Worm (Caenorhabditis elegans) whole organism, L4/young adult: ENCODE results near the gene R08A2.2.
A peak's percentile ranks its signal among the peaks of the same experiment; 100 is the strongest.

ENCODE experiments used
- W03F9.2 ChIP-seq: fragments of 150-350 bp; optimal IDR thresholded peaks from 2 replicates; lab custom pipeline; 2014; ENCODE audit warnings: missing biosample characterization, missing genetic modification characterization
- dao-5 ChIP-seq: sonication (generic microtip); optimal IDR thresholded peaks from 2 replicates; lab custom pipeline; 2016; ENCODE audit warnings: missing genotype, missing genetic modification characterization, moderate library complexity, missing compliant biosample characterization
- him-1 ChIP-seq: sonication (generic microtip); optimal IDR thresholded peaks from 2 replicates; lab custom pipeline; 2016; ENCODE audit warnings: missing genotype, missing genetic modification reagents, missing genetic modification characterization, missing compliant biosample characterization

The R08A2.2 gene

ce11 chrV:14687106-14687964, 28.2 kb downstream of the R08A2.2 start:
- TF ChIP-seq W03F9.2 (tag; lab: Kevin White, UChicago) (no peak), dao-5 (tag; lab: Kevin White, UChicago) (no peak), him-1 (tag; lab: Kevin White, UChicago) (no peak)

ce11 chrV:14686231-14687105, 29.0 kb downstream of the R08A2.2 start:
- TF ChIP-seq W03F9.2 (tag; lab: Kevin White, UChicago) (no peak), him-1 (tag; lab: Kevin White, UChicago) (no peak), dao-5 (tag; lab: Kevin White, UChicago) (no peak)

- peak; percentile 96 for TF ChIP-seq him-1 (tag; lab: Kevin White, UChicago)
- TF ChIP-seq dao-5 (tag; lab: Kevin White, UChicago), result no peak
- peak; percentile 94 for TF ChIP-seq W03F9.2 (tag; lab: Kevin White, UChicago)
Measured at ce11 chrV:14685435-14686058, 30.0 kb downstream of the R08A2.2 start, which contains the start of gene C47E8.4. C47E8.4 (minus strand) TSS chrV:14685485.

ce11 chrV:14684359-14685312, 30.9 kb downstream of the R08A2.2 start, which contains the start of gene hsp-90:
hsp-90 (plus strand) TSS chrV:14684918.
- TF ChIP-seq dao-5 (tag; lab: Kevin White, UChicago), result no peak
- TF ChIP-seq W03F9.2 (tag; lab: Kevin White, UChicago), result no peak
- no peak for TF ChIP-seq him-1 (tag; lab: Kevin White, UChicago)

ce11 chrV:14683926-14684325, 31.6 kb downstream of the R08A2.2 start:
- TF ChIP-seq W03F9.2 (tag; lab: Kevin White, UChicago) (no peak), dao-5 (tag; lab: Kevin White, UChicago) (no peak), him-1 (tag; lab: Kevin White, UChicago) (no peak)

ce11 chrV:14683291-14683690, 32.2 kb downstream of the R08A2.2 start:
- no peak for TF ChIP-seq W03F9.2 (tag; lab: Kevin White, UChicago)
- no peak for TF ChIP-seq him-1 (tag; lab: Kevin White, UChicago)
- no peak for TF ChIP-seq dao-5 (tag; lab: Kevin White, UChicago)

- TF ChIP-seq him-1 (tag; lab: Kevin White, UChicago), result no peak
- no peak for TF ChIP-seq dao-5 (tag; lab: Kevin White, UChicago)
- no peak for TF ChIP-seq W03F9.2 (tag; lab: Kevin White, UChicago)
Measured at ce11 chrV:14682870-14683269, 32.6 kb downstream of the R08A2.2 start.

- TF ChIP-seq him-1 (tag; lab: Kevin White, UChicago), result no peak
- TF ChIP-seq dao-5 (tag; lab: Kevin White, UChicago), result no peak
- TF ChIP-seq W03F9.2 (tag; lab: Kevin White, UChicago), result no peak
Measured at ce11 chrV:14680014-14680413, 35.5 kb downstream of the R08A2.2 start, which contains the start of gene C47E8.3. C47E8.3 (plus strand) TSS chrV:14680314.

ce11 chrV:14678298-14678697, 37.2 kb downstream of the R08A2.2 start:
- TF ChIP-seq W03F9.2 (tag; lab: Kevin White, UChicago), result no peak
- no peak for TF ChIP-seq him-1 (tag; lab: Kevin White, UChicago)
- TF ChIP-seq dao-5 (tag; lab: Kevin White, UChicago), result no peak

- TF ChIP-seq him-1 (tag; lab: Kevin White, UChicago) (no peak), dao-5 (tag; lab: Kevin White, UChicago) (no peak), W03F9.2 (tag; lab: Kevin White, UChicago) (no peak)
Measured at ce11 chrV:14665728-14666127, 49.8 kb downstream of the R08A2.2 start, which contains the start of gene C47E8.1. C47E8.1 (plus strand) TSS chrV:14666028.
